Worm (Caenorhabditis elegans): Measurements from ENCODE around the gene ndub-5.

Gene ndub-5

ce11 chrII:5725094-5725493 lies 33.9 kb upstream of the ndub-5 start (continued):
- TF ChIP-seq lin-14 (GFP tag; optimal IDR thresholded peaks at IDR 0.05) (peak; percentile 93), nhr-76 (tag; optimal IDR thresholded peaks at IDR 0.05) (no peak), tlp-1 (tag; optimal IDR thresholded peaks at IDR 0.05) (no peak), pag-3 (tag; optimal IDR thresholded peaks at IDR 0.05; ENCODE audit: borderline replicate concordance, insufficient read depth) (no peak), C16A3.4 (tag; optimal IDR thresholded peaks at IDR 0.05) (peak; percentile 42), ceh-8 (GFP tag; optimal IDR thresholded peaks at IDR 0.05) (peak; percentile 38), xbp-1 (tag; optimal IDR thresholded peaks at IDR 0.05) (peak; percentile 29), ceh-90 (tag; optimal IDR thresholded peaks at IDR 0.05) (no peak), zip-4 (GFP tag; optimal IDR thresholded peaks at IDR 0.05) (no peak), tbx-2 (tag; optimal IDR thresholded peaks at IDR 0.05) (peak; percentile 36), fkh-4 (tag; optimal IDR thresholded peaks at IDR 0.05; ENCODE audit: borderline replicate concordance) (no peak), hlh-17 (GFP tag; optimal IDR thresholded peaks at IDR 0.05; ENCODE audit: borderline replicate concordance) (no peak), egl-13 (tag; optimal IDR thresholded peaks at IDR 0.05) (peak; percentile 60), elt-2 (tag; optimal IDR thresholded peaks at IDR 0.05) (no peak), nhr-47 (tag; optimal IDR thresholded peaks at IDR 0.05) (peak; percentile 51), nhr-84 (tag; optimal IDR thresholded peaks at IDR 0.05) (no peak), unc-98 (GFP tag; IDR thresholded peaks at IDR 0.05) (no peak), isw-1 (GFP tag; IDR thresholded peaks at IDR 0.05) (peak; percentile 58), nhr-90 (tag; optimal IDR thresholded peaks at IDR 0.05; ENCODE audit: poor library complexity) (no peak), nhr-28 (tag; optimal IDR thresholded peaks at IDR 0.05) (no peak), alr-1 (tag; optimal IDR thresholded peaks at IDR 0.05; ENCODE audit: borderline replicate concordance) (no peak), fkh-8 (tag; optimal IDR thresholded peaks at IDR 0.05) (peak; percentile 95), efl-3 (GFP tag; optimal IDR thresholded peaks at IDR 0.05) (no peak), ceh-82 (tag; optimal IDR thresholded peaks at IDR 0.05) (peak in 2 of 3 experiments; percentile 35 to 86), ztf-11 (tag; optimal IDR thresholded peaks at IDR 0.05) (no peak), efl-1 (optimal IDR thresholded peaks at IDR 0.05) (peak; percentile 15 to 37), efl-1 (GFP tag; optimal IDR thresholded peaks at IDR 0.05 in 1 of 2) (no peak), pqm-1 (tag; optimal IDR thresholded peaks at IDR 0.05) (no peak), fkh-10 (GFP tag; optimal IDR thresholded peaks at IDR 0.05) (peak; percentile 85), egl-27 (tag; optimal IDR thresholded peaks at IDR 0.05) (no peak), lsy-2 (tag; optimal IDR thresholded peaks at IDR 0.05) (peak in 1 of 2 experiments; percentile 71), pax-3 (tag; optimal IDR thresholded peaks at IDR 0.05) (no peak), blmp-1 (tag; optimal IDR thresholded peaks at IDR 0.05) (no peak), sptf-1 (tag; optimal IDR thresholded peaks at IDR 0.05) (no peak), ets-5 (GFP tag; IDR thresholded peaks at IDR 0.05) (no peak), ceh-63 (GFP tag; optimal IDR thresholded peaks at IDR 0.05) (no peak), mep-1 (tag; optimal IDR thresholded peaks at IDR 0.05) (peak; percentile 46)

ce11 chrII:5719848-5720247 lies 28.7 kb upstream of the ndub-5 start, which contains the start of gene damt-1:
Gene damt-1 (plus strand): TSS chrII:5720148.
- no peak for TF ChIP-seq unc-130 (tag; optimal IDR thresholded peaks at IDR 0.05)
- TF ChIP-seq elt-3 (tag; optimal IDR thresholded peaks at IDR 0.05) = no peak
- no peak for TF ChIP-seq unc-62 (GFP tag; optimal IDR thresholded peaks at IDR 0.05)
- no peak for TF ChIP-seq snu-23 (GFP tag; optimal IDR thresholded peaks at IDR 0.05)
- TF ChIP-seq nhr-71 (tag; optimal IDR thresholded peaks at IDR 0.05) = no peak
- TF ChIP-seq lin-35 (GFP tag; optimal IDR thresholded peaks at IDR 0.05) = no peak
- no peak for TF ChIP-seq nhr-19 (GFP tag; conservative IDR thresholded peaks at IDR 0.05)
- TF ChIP-seq swsn-7 (tag; optimal IDR thresholded peaks at IDR 0.05) = no peak
- TF ChIP-seq sup-37 (GFP tag; optimal IDR thresholded peaks at IDR 0.05) = no peak
- no peak for TF ChIP-seq ets-5 (GFP tag; IDR thresholded peaks at IDR 0.05)
- TF ChIP-seq nhr-76 (tag; optimal IDR thresholded peaks at IDR 0.05) = no peak
- TF ChIP-seq ztf-4 (tag; optimal IDR thresholded peaks at IDR 0.05) = no peak
- no peak for TF ChIP-seq ceh-82 (tag; optimal IDR thresholded peaks at IDR 0.05)
- no peak for TF ChIP-seq unc-98 (GFP tag; IDR thresholded peaks at IDR 0.05)
- no peak for TF ChIP-seq sox-4 (tag; optimal IDR thresholded peaks at IDR 0.05)
- no peak for TF ChIP-seq lin-13 (GFP tag; optimal IDR thresholded peaks at IDR 0.05)
- no peak for TF ChIP-seq fkh-10 (GFP tag; optimal IDR thresholded peaks at IDR 0.05)
- no peak for TF ChIP-seq irx-1 (tag; optimal IDR thresholded peaks at IDR 0.05)
